Worm (Caenorhabditis elegans) whole organism, L4 larva: ENCODE results near the gene ttr-28.

Source experiments
- aly-2 ChIP-seq: sonication (generic microtip); optimal IDR thresholded peaks from 2 replicates; lab custom pipeline; 2018; ENCODE audit warnings: missing biosample characterization, missing genetic modification characterization
- ctbp-1 ChIP-seq: fragments of 200-800 bp; sonication (Bioruptor generic); IDR thresholded peaks from 2 replicates; pipeline ENCODE4 v1.3.6; 2022; ENCODE audit warnings: missing genetic modification reagents, missing genetic modification characterization, missing compliant biosample characterization
- hif-1 ChIP-seq, 2 experiments: sonication (generic microtip); optimal IDR thresholded peaks; 2 replicates each; lab custom pipeline; 2016 to 2017; ENCODE audit warnings: missing compliant biosample characterization in 2 of 2, missing genetic modification characterization in 2 of 2, missing genetic modification reagents in 2 of 2, missing genotype in 2 of 2, mild to moderate bottlenecking in 1 of 2
- lin-13 ChIP-seq: fragments of 150-350 bp; optimal IDR thresholded peaks from 2 replicates; lab custom pipeline; 2014; ENCODE audit warnings: missing biosample characterization, missing genetic modification reagents, missing genetic modification characterization
- mep-1 ChIP-seq: fragments of 150-350 bp; sonication (generic microtip); optimal IDR thresholded peaks from 3 replicates; lab custom pipeline; 2014; ENCODE audit warnings: missing biosample characterization, missing genetic modification characterization
- nhr-76 ChIP-seq: fragments of 150-350 bp; optimal IDR thresholded peaks from 2 replicates; lab custom pipeline; 2014; ENCODE audit warnings: missing biosample characterization, missing genetic modification characterization
- php-3 ChIP-seq: fragments of 200-800 bp; sonication (Bioruptor generic); IDR thresholded peaks from 2 replicates; pipeline ENCODE4 v1.3.6; 2022; ENCODE audit warnings: missing genetic modification reagents, missing genetic modification characterization, missing compliant biosample characterization
- pqm-1 ChIP-seq: sonication (generic microtip); optimal IDR thresholded peaks from 2 replicates; lab custom pipeline; 2017; ENCODE audit warnings: missing biosample characterization, missing genetic modification characterization
- unc-130 ChIP-seq: sonication (generic microtip); optimal IDR thresholded peaks from 2 replicates; lab custom pipeline; 2016; ENCODE audit warnings: missing genetic modification reagents, missing genetic modification characterization, missing compliant biosample characterization

DNA sequence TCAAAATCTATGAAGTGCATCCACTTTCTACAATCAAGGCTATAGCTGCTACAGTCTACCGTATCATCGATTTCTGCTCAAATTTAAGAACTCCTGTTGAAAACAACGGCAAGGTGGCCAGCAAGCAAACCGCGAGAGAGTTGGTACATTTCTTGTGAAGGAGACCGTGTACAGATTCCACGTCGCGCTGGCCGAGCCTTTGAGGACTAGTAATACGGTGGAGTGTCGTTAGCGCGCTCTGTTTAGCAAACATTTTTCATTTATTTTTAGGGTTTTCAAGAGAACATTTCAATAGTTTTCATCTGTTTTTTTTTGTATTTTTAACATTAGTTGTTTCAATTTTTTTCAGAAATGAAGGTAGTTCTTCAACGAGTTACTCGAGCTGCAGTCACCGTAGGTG, 47.3 kb upstream of the ttr-28 start, which contains the start of gene pqn-68:
- TF ChIP-seq lin-13 (no peak), hif-1 (tag; optimal IDR thresholded peaks at IDR 0.05; lab: Kevin White, UChicago) (peak in 1 of 2 experiments; percentile 8), php-3 (GFP tag; lab: Robert Waterston, UW) (no peak), aly-2 (tag; lab: Kevin White, UChicago) (no peak), ctbp-1 (GFP tag; lab: Robert Waterston, UW) (no peak), pqm-1 (tag; lab: Kevin White, UChicago) (no peak), mep-1 (tag; lab: Kevin White, UChicago) (no peak), nhr-76 (tag; lab: Kevin White, UChicago) (no peak), unc-130 (GFP tag; lab: Kevin White, UChicago) (no peak)
